Worm (Caenorhabditis elegans) whole organism, L2 larva: ENCODE measurements around the gene C30B5.6.

Experiments
- ama-1 ChIP-seq: fragments of 150-350 bp; optimal IDR thresholded peaks from 2 replicates; lab custom pipeline; 2018; ENCODE audit warnings: inconsistent platforms
- elt-3 ChIP-seq: sonication (generic microtip); optimal IDR thresholded peaks from 2 replicates; lab custom pipeline; 2017; ENCODE audit warnings: missing biosample characterization, missing genetic modification characterization

DNA sequence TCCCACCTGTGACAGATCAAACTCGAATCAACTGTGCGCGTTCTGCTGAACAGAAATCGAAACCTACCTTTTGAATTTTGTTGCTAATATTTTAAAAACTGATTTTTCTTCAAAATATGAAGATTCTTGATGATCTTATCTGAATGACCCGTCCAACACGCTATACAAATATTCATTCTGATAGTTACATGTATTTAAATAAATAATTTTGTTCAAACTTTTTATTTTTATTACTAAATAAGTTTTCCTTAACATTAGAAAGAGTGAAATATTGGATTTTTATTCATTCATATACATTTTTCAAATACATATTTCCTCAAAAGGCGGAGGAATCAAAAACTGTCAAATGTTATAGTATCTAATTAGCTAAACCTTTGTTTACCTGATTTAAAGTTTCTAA, 45.5 kb upstream of the C30B5.6 start, which contains the start of gene F13H8.8:
- TF ChIP-seq elt-3 (tag; lab: Kevin White, UChicago) (no peak), ama-1 (no peak)
